Worm (Caenorhabditis elegans) whole organism, L3 larva: ENCODE measurements around the gene C16D9.5.

ENCODE experiments used
- ama-1 ChIP-seq: fragments of 150-350 bp; optimal IDR thresholded peaks from 2 replicates; lab custom pipeline; 2018
- egl-27 ChIP-seq: sonication (generic microtip); optimal IDR thresholded peaks from 4 replicates; lab custom pipeline; 2017; ENCODE audit warnings: missing biosample characterization, missing genetic modification reagents, missing genetic modification characterization
- snpc-4 ChIP-seq: fragments of 150-350 bp; optimal IDR thresholded peaks from 2 replicates; lab custom pipeline; 2014; ENCODE audit warnings: missing biosample characterization, missing genetic modification characterization

DNA sequence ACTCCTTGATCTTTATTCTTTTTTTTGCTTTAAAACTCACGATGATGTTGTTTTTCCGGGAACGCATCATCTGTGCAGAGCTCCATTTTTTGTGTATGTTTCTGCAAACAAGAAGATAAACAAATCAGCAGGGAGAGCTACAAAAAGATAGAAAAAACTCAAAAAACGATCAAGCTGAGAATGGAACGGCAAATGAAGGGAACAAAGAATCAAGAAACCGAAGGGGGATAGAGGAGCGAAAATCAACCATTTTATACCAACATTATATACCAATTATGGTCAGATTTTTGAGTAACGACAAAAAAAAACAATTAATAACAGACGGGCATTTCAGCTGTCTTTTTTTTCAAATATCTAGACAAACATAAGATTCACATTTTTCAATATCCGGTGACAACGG, 39.4 kb upstream of the C16D9.5 start, which contains the start of gene slc-17.5:
- no peak for TF ChIP-seq ama-1
- no peak for TF ChIP-seq snpc-4 (tag; lab: Kevin White, UChicago)
- TF ChIP-seq egl-27, result no peak
